Worm (Caenorhabditis elegans) whole organism, dauer: Measurements from ENCODE around the gene C36B7.3.

Experiments
- unc-62 ChIP-seq: sonication (generic microtip); optimal IDR thresholded peaks from 2 replicates; lab custom pipeline; 2017; ENCODE audit warnings: missing biosample characterization, missing genetic modification reagents, missing genetic modification characterization

C36B7.3 gene

ce11 chrX:7122655-7123054, 21.1 kb downstream of the C36B7.3 start:
- TF ChIP-seq unc-62 (GFP tag; lab: Kevin White, UChicago), result no peak

ce11 chrX:7124044-7124443, 22.5 kb downstream of the C36B7.3 start:
- TF ChIP-seq unc-62 (GFP tag; lab: Kevin White, UChicago), result no peak

- TF ChIP-seq unc-62 (GFP tag; lab: Kevin White, UChicago), result no peak
Measured at ce11 chrX:7125178-7125577, 23.6 kb downstream of the C36B7.3 start.

ce11 chrX:7126348-7126747, 24.8 kb downstream of the C36B7.3 start, which contains the start of gene ist-1:
TSS of gene ist-1 (plus strand) at chrX:7126648.
- TF ChIP-seq unc-62 (GFP tag; lab: Kevin White, UChicago), result no peak

- TF ChIP-seq unc-62 (GFP tag; lab: Kevin White, UChicago), result no peak
Measured at ce11 chrX:7128615-7129014, 27.0 kb downstream of the C36B7.3 start.

- no peak for TF ChIP-seq unc-62 (GFP tag; lab: Kevin White, UChicago)
Measured at ce11 chrX:7129460-7129859, 27.9 kb downstream of the C36B7.3 start.

ce11 chrX:7131206-7131605, 29.6 kb downstream of the C36B7.3 start:
- TF ChIP-seq unc-62 (GFP tag; lab: Kevin White, UChicago), result no peak

- no peak for TF ChIP-seq unc-62 (GFP tag; lab: Kevin White, UChicago)
Measured at ce11 chrX:7139614-7140013, 38.0 kb downstream of the C36B7.3 start, which contains the start of gene clec-86. TSS of gene clec-86 (plus strand) at chrX:7139875.

ce11 chrX:7140682-7141254, 39.2 kb downstream of the C36B7.3 start:
- no peak for TF ChIP-seq unc-62 (GFP tag; lab: Kevin White, UChicago)

ce11 chrX:7143515-7143914, 41.9 kb downstream of the C36B7.3 start, which contains the start of gene alh-10:
TSS of gene alh-10 (minus strand) at chrX:7143641.
- no peak for TF ChIP-seq unc-62 (GFP tag; lab: Kevin White, UChicago)

ce11 chrX:7149670-7150069, 48.1 kb downstream of the C36B7.3 start:
- no peak for TF ChIP-seq unc-62 (GFP tag; lab: Kevin White, UChicago)

ce11 chrX:7151189-7151857, 49.7 kb downstream of the C36B7.3 start, which contains the start of gene lam-2:
TSS of gene lam-2 (minus strand) at chrX:7151239.
- TF ChIP-seq unc-62 (GFP tag; lab: Kevin White, UChicago), result no peak
